Fruit fly (Drosophila melanogaster): ENCODE measurements around the gene Pmm2.

The Pmm2 gene

DNA sequence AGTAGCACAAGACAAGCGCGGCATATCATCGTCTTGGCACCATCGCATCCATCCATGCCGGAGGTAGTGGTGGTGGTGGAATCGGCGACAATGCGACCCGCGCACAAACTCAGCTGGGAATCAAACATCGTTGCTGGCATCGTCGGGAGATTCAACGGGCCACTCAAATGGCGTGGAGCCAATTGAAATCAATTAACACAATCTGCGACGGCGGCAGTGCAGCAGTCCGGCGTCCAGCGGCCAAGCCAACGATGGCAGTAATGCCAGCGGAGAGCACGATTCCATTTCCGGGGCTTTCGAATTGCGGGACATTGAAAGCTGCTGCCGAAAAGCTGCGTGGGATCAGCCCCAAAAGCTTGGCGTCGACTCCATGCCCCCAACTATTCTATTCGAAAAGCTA is 26.8 kb upstream of the Pmm2 start, which contains the start of gene CG10654:
Gene CG10654 (minus strand): TSS at position 270 of the 400 bp plus-strand sequence.
- TF ChIP-seq Lpt (GFP tag; optimal IDR thresholded peaks at IDR 0.05) = no peak

DNA sequence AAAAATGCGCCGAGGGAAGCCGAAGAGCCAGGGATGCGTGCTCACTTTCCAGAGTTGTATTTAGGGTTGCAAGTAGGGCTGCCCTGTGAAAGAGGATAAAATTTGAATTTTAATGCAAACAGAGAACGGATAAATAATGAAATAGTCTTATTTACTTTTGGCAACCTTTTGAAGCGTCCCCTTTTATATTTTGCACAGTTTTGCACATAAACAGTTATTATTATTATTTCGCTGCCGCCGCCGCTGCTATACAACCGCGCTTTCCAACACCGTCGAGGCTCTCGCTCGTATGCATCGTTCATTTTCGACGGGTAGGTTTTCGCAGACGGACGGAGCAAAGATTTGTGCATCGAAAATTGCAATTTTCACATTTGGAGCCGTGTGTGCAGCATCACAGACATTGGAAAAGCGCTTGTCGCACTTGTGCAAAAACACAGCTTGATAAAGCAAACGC is 19.6 kb upstream of the Pmm2 start, which contains the start of the genes sti and tral:
Gene sti (minus strand): TSS at position 54 of the 454 bp plus-strand sequence.
Gene tral (plus strand): TSS at position 298 of the 454 bp plus-strand sequence.
- peak; percentile 68 for TF ChIP-seq CG6163 (GFP tag; IDR thresholded peaks at IDR 0.05)
- peak; percentile 49 for TF ChIP-seq Ets96B (tag; optimal IDR thresholded peaks at IDR 0.05)
- TF ChIP-seq CG16779 (tag; optimal IDR thresholded peaks at IDR 0.05) = no peak
- TF ChIP-seq Hr4 (GFP tag; optimal IDR thresholded peaks at IDR 0.05) = peak; percentile 90
- peak; percentile 90 for TF ChIP-seq esn (GFP tag; optimal IDR thresholded peaks at IDR 0.05)
- TF ChIP-seq Sox14 (GFP tag; optimal IDR thresholded peaks at IDR 0.05) = peak; percentile 87
- TF ChIP-seq Blimp-1 (GFP tag; optimal IDR thresholded peaks at IDR 0.05) = peak; percentile 52
- peak; percentile 67 for TF ChIP-seq CG7368 (GFP tag; optimal IDR thresholded peaks at IDR 0.05)
- TF ChIP-seq CG11294 (GFP tag; IDR thresholded peaks at IDR 0.05) = peak; percentile 27; the same call in 1 of the 2 replicates
- TF ChIP-seq CG8319 (GFP tag; optimal IDR thresholded peaks at IDR 0.05) = peak; percentile 84
- TF ChIP-seq Ets21C (GFP tag; optimal IDR thresholded peaks at IDR 0.05) = peak; percentile 84
- TF ChIP-seq lz (GFP tag; optimal IDR thresholded peaks at IDR 0.05) = peak; percentile 92
- peak in 1 of 2 experiments; percentile 43 for TF ChIP-seq salr (GFP tag; optimal IDR thresholded peaks at IDR 0.05)
- peak; percentile 22 for TF ChIP-seq Eip93F (GFP tag; optimal IDR thresholded peaks at IDR 0.05)
- 0 out of 3 replicates have a peak, but pooled peaks have one; percentile 15 for TF ChIP-seq CG8119 (GFP tag; IDR thresholded peaks at IDR 0.05)
- no peak for TF ChIP-seq CG6276 (GFP tag; optimal IDR thresholded peaks at IDR 0.05)
- peak; percentile 35 for TF ChIP-seq CG6808 (GFP tag; optimal IDR thresholded peaks at IDR 0.05)
- TF ChIP-seq Smox (GFP tag; optimal IDR thresholded peaks at IDR 0.05) = no peak
- no peak for TF ChIP-seq CG32006 (GFP tag; optimal IDR thresholded peaks at IDR 0.05)
- no peak; the same call in 1 of the 2 replicates for TF ChIP-seq CG15336 (GFP tag; IDR thresholded peaks at IDR 0.05)
- peak; percentile 78 for TF ChIP-seq Hr38 (GFP tag; optimal IDR thresholded peaks at IDR 0.05)
- TF ChIP-seq CG6792 (GFP tag; optimal IDR thresholded peaks at IDR 0.05) = peak; percentile 82
- no peak for TF ChIP-seq Eip78C (GFP tag)
- TF ChIP-seq CG10669 (GFP tag; optimal IDR thresholded peaks at IDR 0.05) = no peak
- peak; percentile 62 for TF ChIP-seq CG1621 (tag; optimal IDR thresholded peaks at IDR 0.05)
- peak; percentile 48 for TF ChIP-seq CG4318 (GFP tag; optimal IDR thresholded peaks at IDR 0.05)
- TF ChIP-seq Sox15 (GFP tag; optimal IDR thresholded peaks at IDR 0.05) = peak; percentile 82
- TF ChIP-seq pdm3 (GFP tag; optimal IDR thresholded peaks at IDR 0.05) = no peak
- peak; percentile 71 for TF ChIP-seq CG3032 (tag; optimal IDR thresholded peaks at IDR 0.05)
- peak; percentile 87 for TF ChIP-seq OdsH (GFP tag; optimal IDR thresholded peaks at IDR 0.05)
- peak; percentile 70 for TF ChIP-seq Gug (GFP tag; IDR thresholded peaks at IDR 0.05)
- no peak for TF ChIP-seq spab (GFP tag; optimal IDR thresholded peaks at IDR 0.05)
- TF ChIP-seq Eip75B (GFP tag; optimal IDR thresholded peaks at IDR 0.05) = no peak
- TF ChIP-seq vri (GFP tag; optimal IDR thresholded peaks at IDR 0.05) = no peak
- peak; percentile 72 for TF ChIP-seq Sox102F (GFP tag; optimal IDR thresholded peaks at IDR 0.05)
- TF ChIP-seq fd85E (GFP tag; optimal IDR thresholded peaks at IDR 0.05) = peak; percentile 54
- peak; percentile 53 for TF ChIP-seq fd59A (GFP tag; optimal IDR thresholded peaks at IDR 0.05)
- no peak for TF ChIP-seq net (GFP tag; optimal IDR thresholded peaks at IDR 0.05)
- peak; percentile 50 for TF ChIP-seq dac (GFP tag; optimal IDR thresholded peaks at IDR 0.05)
- TF ChIP-seq achi (GFP tag; optimal IDR thresholded peaks at IDR 0.05) = peak; percentile 88
- peak; percentile 82 for TF ChIP-seq CG11902 (GFP tag; optimal IDR thresholded peaks at IDR 0.05)
- TF ChIP-seq Hr39 (GFP tag; optimal IDR thresholded peaks at IDR 0.05) = peak; percentile 92
- TF ChIP-seq ss (GFP tag; optimal IDR thresholded peaks at IDR 0.05) = peak in 1 of 2 experiments; percentile 58
- TF ChIP-seq cyc (GFP tag; optimal IDR thresholded peaks at IDR 0.05) = peak; percentile 90
- TF ChIP-seq acj6 (GFP tag; optimal IDR thresholded peaks at IDR 0.05) = no peak
- no peak for TF ChIP-seq dsx (GFP tag; optimal IDR thresholded peaks at IDR 0.05; ENCODE audit: poor library complexity, severe bottlenecking)
- TF ChIP-seq CG34406 (GFP tag; optimal IDR thresholded peaks at IDR 0.05) = peak; percentile 75
- TF ChIP-seq CG8632 (GFP tag; optimal IDR thresholded peaks at IDR 0.05) = peak; percentile 69
- TF ChIP-seq Met (GFP tag; optimal IDR thresholded peaks at IDR 0.05) = peak; percentile 87

All from whole organism, prepupa.